Worm (Caenorhabditis elegans) whole organism, L1 larva: ENCODE results near the gene vhp-1.
A peak's percentile ranks its signal among the peaks of the same experiment; 100 is the strongest.

Experiments used
- elt-2 ChIP-seq: sonication (generic microtip); optimal IDR thresholded peaks from 2 replicates; lab custom pipeline; 2016; ENCODE audit warnings: missing genetic modification characterization, mild to moderate bottlenecking, inconsistent platforms, missing compliant biosample characterization, missing genetic modification reagents
- fkh-10 ChIP-seq: sonication (generic microtip); optimal IDR thresholded peaks from 2 replicates; lab custom pipeline; 2017; ENCODE audit warnings: missing biosample characterization, missing genetic modification reagents, missing genetic modification characterization
- jun-1 ChIP-seq: fragments of 150-350 bp; optimal IDR thresholded peaks from 2 replicates; lab custom pipeline; 2014; ENCODE audit warnings: missing biosample characterization, missing genetic modification reagents, missing genetic modification characterization
- lin-15B ChIP-seq: fragments of 150-350 bp; sonication (generic microtip); optimal IDR thresholded peaks from 3 replicates; lab custom pipeline; 2014; ENCODE audit warnings: missing biosample characterization, missing genetic modification characterization
- lin-39 ChIP-seq: fragments of 150-350 bp; optimal IDR thresholded peaks from 2 replicates; lab custom pipeline; 2014; ENCODE audit warnings: missing biosample characterization, missing genetic modification reagents, missing genetic modification characterization
- mep-1 ChIP-seq: fragments of 150-350 bp; optimal IDR thresholded peaks from 2 replicates; lab custom pipeline; 2014; ENCODE audit warnings: missing biosample characterization, missing genetic modification characterization

ce11 chrII:5293287-5293850 lies 29.7 kb upstream of the vhp-1 start, which contains the start of gene ZK622.1:
- TF ChIP-seq fkh-10 (GFP tag; lab: Kevin White, UChicago) (no peak), lin-15B (tag; lab: Kevin White, UChicago) (no peak), mep-1 (tag; lab: Kevin White, UChicago) (peak; percentile 6), elt-2 (tag; lab: Kevin White, UChicago) (peak; percentile 31), jun-1 (no peak), lin-39 (no peak)
